Fruit fly (Drosophila melanogaster): ENCODE measurements around the gene plh.

dm6 chr3R:4987408-4987807, 23.4 kb downstream of the plh start:
- no peak for TF ChIP-seq corto (GFP tag; optimal IDR thresholded peaks at IDR 0.05)
- no peak for TF ChIP-seq psq (GFP tag; optimal IDR thresholded peaks at IDR 0.05)
- TF ChIP-seq fd64A (GFP tag; optimal IDR thresholded peaks at IDR 0.05) = no peak
